Fruit fly (Drosophila melanogaster) whole organism, embryonic: ENCODE results near the gene in.
A peak's percentile ranks its signal among the peaks of the same experiment; 100 is the strongest.

Experiments used
- Ada2b ChIP-seq: fragments of 200-800 bp; sonication (Bioruptor generic); IDR thresholded peaks from 2 replicates; pipeline ENCODE4 v1.3.6; 2022; ENCODE audit warnings: missing biosample characterization, missing genetic modification characterization
- Asciz ChIP-seq: fragments of 200-800 bp; sonication (Bioruptor generic); optimal IDR thresholded peaks from 2 replicates; lab custom pipeline; 2017; ENCODE audit warnings: missing biosample characterization, mild to moderate bottlenecking, missing genetic modification characterization, missing genetic modification reagents
- CG10274 ChIP-seq: fragments of 200-800 bp; sonication (Bioruptor generic); optimal IDR thresholded peaks from 3 replicates; lab custom pipeline; 2017; ENCODE audit warnings: missing biosample characterization, mild to moderate bottlenecking, missing genetic modification characterization
- CG10543 ChIP-seq: fragments of 200-800 bp; sonication (Bioruptor generic); optimal IDR thresholded peaks from 3 replicates; lab custom pipeline; 2017; ENCODE audit warnings: missing biosample characterization, mild to moderate bottlenecking, missing genetic modification characterization, moderate library complexity
- CG11085 ChIP-seq: fragments of 200-800 bp; sonication (Bioruptor generic); IDR thresholded peaks from 2 replicates; pipeline ENCODE4 v1.3.6; 2022; ENCODE audit warnings: missing biosample characterization, missing genetic modification characterization
- CG12299 ChIP-seq: fragments of 200-800 bp; sonication (Bioruptor generic); optimal IDR thresholded peaks from 2 replicates; lab custom pipeline; 2018; ENCODE audit warnings: missing biosample characterization, mild to moderate bottlenecking, missing genetic modification characterization
- CG12769 ChIP-seq: fragments of 200-800 bp; sonication (Bioruptor generic); optimal IDR thresholded peaks from 2 replicates; lab custom pipeline; 2019; ENCODE audit warnings: missing biosample characterization, mild to moderate bottlenecking, missing genetic modification characterization, moderate library complexity
- CG15011 ChIP-seq: fragments of 200-800 bp; sonication (Bioruptor generic); optimal IDR thresholded peaks from 3 replicates; lab custom pipeline; 2018; ENCODE audit warnings: missing biosample characterization, mild to moderate bottlenecking, missing genetic modification characterization
- CG1529 ChIP-seq: fragments of 200-800 bp; sonication (Bioruptor generic); optimal IDR thresholded peaks from 3 replicates; lab custom pipeline; 2018; ENCODE audit warnings: missing biosample characterization, missing genetic modification characterization
- CG1602 ChIP-seq: fragments of 200-800 bp; sonication (Bioruptor generic); optimal IDR thresholded peaks from 3 replicates; lab custom pipeline; 2016; ENCODE audit warnings: missing biosample characterization, missing genetic modification characterization
- CG17328 ChIP-seq: fragments of 200-800 bp; sonication (Bioruptor generic); IDR thresholded peaks from 2 replicates; pipeline ENCODE4 v1.3.6; 2022; ENCODE audit warnings: missing biosample characterization, missing genetic modification characterization
- CG17359 ChIP-seq: fragments of 200-800 bp; sonication (Bioruptor generic); optimal IDR thresholded peaks from 3 replicates; lab custom pipeline; 2018; ENCODE audit warnings: missing biosample characterization, mild to moderate bottlenecking, missing genetic modification characterization, moderate library complexity
- CG1832 ChIP-seq: fragments of 200-800 bp; sonication (Bioruptor generic); optimal IDR thresholded peaks from 2 replicates; lab custom pipeline; 2017; ENCODE audit warnings: missing biosample characterization, mild to moderate bottlenecking, missing genetic modification characterization, inconsistent platforms
- CG2202 ChIP-seq: fragments of 200-800 bp; sonication (Bioruptor generic); optimal IDR thresholded peaks from 2 replicates; lab custom pipeline; 2018; ENCODE audit warnings: missing biosample characterization, mild to moderate bottlenecking, missing genetic modification characterization
- CG2875 ChIP-seq: fragments of 200-800 bp; sonication (Bioruptor generic); optimal IDR thresholded peaks from 2 replicates; lab custom pipeline; 2017; ENCODE audit warnings: missing biosample characterization, mild to moderate bottlenecking, missing genetic modification characterization, missing genetic modification reagents
- CG31441 ChIP-seq: fragments of 200-800 bp; sonication (Bioruptor generic); IDR thresholded peaks from 2 replicates; pipeline ENCODE4 v1.3.6; 2022; ENCODE audit warnings: missing biosample characterization, missing genetic modification characterization
- CG4328 ChIP-seq: fragments of 200-800 bp; sonication (Bioruptor generic); optimal IDR thresholded peaks from 3 replicates; lab custom pipeline; 2017; ENCODE audit warnings: missing biosample characterization, missing genetic modification reagents, missing genetic modification characterization
- CG7271 ChIP-seq: fragments of 200-800 bp; sonication (Bioruptor generic); optimal IDR thresholded peaks from 2 replicates; lab custom pipeline; 2018; ENCODE audit warnings: missing biosample characterization, mild to moderate bottlenecking, missing genetic modification characterization, moderate library complexity
- CG7745 ChIP-seq: fragments of 200-800 bp; sonication (Bioruptor generic); optimal IDR thresholded peaks from 2 replicates; lab custom pipeline; 2018; ENCODE audit warnings: missing biosample characterization, mild to moderate bottlenecking, missing genetic modification characterization, moderate library complexity
- CG8388 ChIP-seq: fragments of 200-800 bp; sonication (Bioruptor generic); optimal IDR thresholded peaks from 2 replicates; lab custom pipeline; 2019; ENCODE audit warnings: missing biosample characterization, mild to moderate bottlenecking, missing genetic modification characterization, moderate library complexity
- CG8478 ChIP-seq: fragments of >200 bp; optimal IDR thresholded peaks from 2 replicates; lab custom pipeline; 2018
- CG9609 ChIP-seq: fragments of 200-800 bp; sonication (Bioruptor generic); optimal IDR thresholded peaks from 3 replicates; lab custom pipeline; 2016; ENCODE audit warnings: missing biosample characterization, missing genetic modification characterization
- D19B ChIP-seq: fragments of 200-800 bp; sonication (Bioruptor generic); optimal IDR thresholded peaks from 2 replicates; lab custom pipeline; 2017; ENCODE audit warnings: missing biosample characterization, mild to moderate bottlenecking, missing genetic modification characterization
- Doc2 ChIP-seq: fragments of 200-800 bp; sonication (Bioruptor generic); IDR thresholded peaks from 2 replicates; pipeline ENCODE4 v1.3.6; 2022; ENCODE audit warnings: missing biosample characterization, missing genetic modification characterization
- Lpt ChIP-seq: fragments of >200 bp; optimal IDR thresholded peaks from 2 replicates; lab custom pipeline; 2018; ENCODE audit warnings: missing biosample characterization, missing genetic modification characterization
- Mes4 ChIP-seq: fragments of 200-800 bp; sonication (Bioruptor generic); optimal IDR thresholded peaks from 2 replicates; lab custom pipeline; 2016; ENCODE audit warnings: missing biosample characterization, missing genetic modification characterization
- Neu2 ChIP-seq: fragments of 200-800 bp; sonication (Bioruptor generic); optimal IDR thresholded peaks from 3 replicates; lab custom pipeline; 2016; ENCODE audit warnings: missing biosample characterization, missing genetic modification characterization, borderline replicate concordance
- NfI ChIP-seq: fragments of 200-800 bp; sonication (Bioruptor generic); optimal IDR thresholded peaks from 3 replicates; lab custom pipeline; 2018; ENCODE audit warnings: missing biosample characterization, mild to moderate bottlenecking, missing genetic modification characterization, moderate library complexity
- PHDP ChIP-seq: fragments of 200-800 bp; sonication (Bioruptor generic); optimal IDR thresholded peaks from 3 replicates; lab custom pipeline; 2018; ENCODE audit warnings: missing biosample characterization, mild to moderate bottlenecking, missing genetic modification characterization, moderate library complexity
- Stat92E ChIP-seq, 3 experiments: fragments of >200 bp in 2 of 3; fragments of 200-800 bp in 1 of 3; sonication (Bioruptor generic) in 1 of 3; optimal IDR thresholded peaks; 2 replicates each; lab custom pipeline; 2017 to 2019; ENCODE audit warnings: missing biosample characterization in 3 of 3, missing genetic modification characterization in 3 of 3, mild to moderate bottlenecking in 1 of 3, moderate library complexity in 1 of 3
- Trl ChIP-seq, 3 experiments: fragments of >200 bp in 2 of 3; fragments of 200-800 bp in 1 of 3; sonication (Bioruptor generic) in 1 of 3; optimal IDR thresholded peaks; 2 replicates in 1 of 3; 3 replicates in 2 of 3; lab custom pipeline; 2016 to 2017; ENCODE audit warnings: missing biosample characterization in 1 of 3, missing genetic modification characterization in 1 of 3
- ato ChIP-seq: fragments of 200-800 bp; sonication (Bioruptor generic); IDR thresholded peaks from 2 replicates; pipeline ENCODE4 v1.3.6; 2022; ENCODE audit warnings: missing biosample characterization, missing genetic modification characterization; ENCODE audit not compliant: partially characterized antibody
- bigmax ChIP-seq: fragments of 200-800 bp; sonication (Bioruptor generic); optimal IDR thresholded peaks from 2 replicates; lab custom pipeline; 2018; ENCODE audit warnings: missing biosample characterization, mild to moderate bottlenecking, missing genetic modification characterization
- caup ChIP-seq: fragments of 200-800 bp; sonication (Bioruptor generic); optimal IDR thresholded peaks from 3 replicates; lab custom pipeline; 2017; ENCODE audit warnings: missing biosample characterization, mild to moderate bottlenecking, missing genetic modification characterization, moderate library complexity; ENCODE audit not compliant: severe bottlenecking
- dimm ChIP-seq: fragments of 200-800 bp; sonication (Bioruptor generic); IDR thresholded peaks from 2 replicates; pipeline ENCODE4 v1.3.6; 2022; ENCODE audit warnings: missing biosample characterization, missing genetic modification characterization
- ems ChIP-seq: fragments of 200-800 bp; sonication (Bioruptor generic); optimal IDR thresholded peaks from 3 replicates; lab custom pipeline; 2016; ENCODE audit warnings: missing biosample characterization, missing genetic modification characterization
- fu2 ChIP-seq: fragments of 200-800 bp; sonication (Bioruptor generic); optimal IDR thresholded peaks from 2 replicates; lab custom pipeline; 2016; ENCODE audit warnings: missing biosample characterization, missing genetic modification characterization
- gcm2 ChIP-seq: fragments of 200-800 bp; sonication (Bioruptor generic); optimal IDR thresholded peaks from 2 replicates; lab custom pipeline; 2016; ENCODE audit warnings: missing biosample characterization, missing genetic modification characterization
- ham ChIP-seq: fragments of 200-800 bp; sonication (Bioruptor generic); IDR thresholded peaks from 2 replicates; pipeline ENCODE4 v1.3.6; 2022; ENCODE audit warnings: missing biosample characterization, missing genetic modification characterization
- hth ChIP-seq: fragments of >200 bp; optimal IDR thresholded peaks from 2 replicates; lab custom pipeline; 2017; ENCODE audit warnings: inconsistent platforms
- mirr ChIP-seq: fragments of 200-800 bp; sonication (Bioruptor generic); optimal IDR thresholded peaks from 3 replicates; lab custom pipeline; 2018; ENCODE audit warnings: missing biosample characterization, mild to moderate bottlenecking, missing genetic modification characterization
- pan ChIP-seq, 4 experiments: fragments of >200 bp in 3 of 4; fragments of 200-800 bp in 1 of 4; sonication (Bioruptor generic) in 1 of 4; optimal IDR thresholded peaks in 3 of 4; IDR thresholded peaks in 1 of 4; 2 replicates each; pipeline versions ENCODE4 v1.3.6 to Lab custom; 2017 to 2022; ENCODE audit warnings: missing biosample characterization in 2 of 4, missing genetic modification characterization in 2 of 4, mixed read lengths in 1 of 4
- row ChIP-seq: fragments of 200-800 bp; sonication (Bioruptor generic); IDR thresholded peaks from 3 replicates; pipeline ENCODE4 v1.3.6; 2022; ENCODE audit warnings: missing biosample characterization, missing genetic modification characterization
- shn ChIP-seq: fragments of 200-800 bp; sonication (Bioruptor generic); optimal IDR thresholded peaks from 3 replicates; lab custom pipeline; 2016; ENCODE audit warnings: missing biosample characterization, missing genetic modification characterization
- slp2 ChIP-seq: fragments of 200-800 bp; sonication (Bioruptor generic); optimal IDR thresholded peaks from 2 replicates; lab custom pipeline; 2016; ENCODE audit warnings: missing biosample characterization, missing genetic modification characterization
- sna ChIP-seq: fragments of 200-800 bp; sonication (Bioruptor generic); IDR thresholded peaks from 2 replicates; pipeline ENCODE4 v1.3.6; 2022; ENCODE audit warnings: missing biosample characterization, missing genetic modification characterization; ENCODE audit not compliant: partially characterized antibody
- so ChIP-seq: fragments of 200-800 bp; sonication (Bioruptor generic); IDR thresholded peaks from 3 replicates; pipeline ENCODE4 v1.3.6; 2022; ENCODE audit warnings: missing biosample characterization, missing genetic modification characterization
- wek ChIP-seq: fragments of 200-800 bp; sonication (Bioruptor generic); optimal IDR thresholded peaks from 3 replicates; lab custom pipeline; 2018; ENCODE audit warnings: missing biosample characterization, mild to moderate bottlenecking, missing genetic modification characterization, moderate library complexity

Gene in

DNA sequence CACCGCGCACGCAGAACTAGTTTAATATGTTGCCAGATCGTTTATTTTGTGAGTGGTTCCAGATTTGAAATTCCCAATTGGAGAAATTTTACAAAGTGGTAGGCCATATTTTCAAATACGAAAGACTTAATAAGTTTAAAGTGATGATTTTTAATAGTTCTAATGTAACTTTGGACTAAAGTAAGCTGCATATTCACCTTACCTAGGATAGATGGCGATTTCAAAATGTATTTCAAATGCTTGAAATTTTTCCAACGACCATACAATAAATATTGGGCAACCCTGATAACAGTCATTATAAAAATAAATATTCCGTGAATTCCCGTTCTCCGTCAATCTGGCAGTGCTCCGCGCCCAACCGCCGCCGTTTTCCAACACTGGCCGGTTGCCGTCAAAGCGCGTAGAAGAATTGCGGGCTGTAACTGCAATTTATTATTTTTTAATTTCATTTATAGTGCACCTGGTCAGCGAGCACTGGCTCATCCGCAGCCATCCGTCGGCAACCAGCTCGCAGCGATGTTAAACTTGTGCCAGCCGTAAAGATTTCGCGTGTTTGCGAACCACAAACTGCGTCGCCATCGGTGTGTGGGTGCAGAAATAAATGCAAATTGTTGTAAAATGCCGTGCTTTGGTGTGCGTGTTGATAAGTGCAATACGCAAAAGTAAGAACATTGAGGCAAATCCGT, 9.0 kb downstream of the in start, which contains the start of the genes Ide and RhoBTB (continued):
- peak; percentile 76 for TF ChIP-seq CG4328 (GFP tag; lab: Kevin White, UChicago)
- TF ChIP-seq Trl (optimal IDR thresholded peaks at IDR 0.05; lab: Kevin White, UChicago) = peak in 1 of 2 experiments; percentile 23
- peak; percentile 86 for TF ChIP-seq Trl (GFP tag; optimal IDR thresholded peaks at IDR 0.05; lab: Kevin White, UChicago)
- TF ChIP-seq CG1832 (GFP tag; lab: Kevin White, UChicago) = no peak
- TF ChIP-seq fu2 (GFP tag; lab: Kevin White, UChicago) = peak; percentile 92
- peak; percentile 78 for TF ChIP-seq CG1602
- TF ChIP-seq gcm2 (GFP tag; lab: Kevin White, UChicago) = peak; percentile 59
- TF ChIP-seq CG12299 (tag; lab: Kevin White, UChicago) = peak; percentile 27
- peak; percentile 84 for TF ChIP-seq CG11085
- peak; percentile 47; the same call in 1 of the 2 replicates for TF ChIP-seq dimm (GFP tag; lab: Robert Waterston, UW)
- no peak for TF ChIP-seq pan (optimal IDR thresholded peaks at IDR 0.05; lab: Kevin White, UChicago)
- TF ChIP-seq pan (GFP tag; optimal IDR thresholded peaks at IDR 0.05 in 1 of 2, IDR thresholded peaks at IDR 0.05 in 1 of 2) = peak in 1 of 2 experiments; percentile 58
- TF ChIP-seq Mes4 (GFP tag; lab: Kevin White, UChicago) = peak; percentile 47
- peak; percentile 80 for TF ChIP-seq CG9609
- TF ChIP-seq hth (lab: Kevin White, UChicago) = no peak
- no peak for TF ChIP-seq so
- TF ChIP-seq mirr = no peak
- peak; percentile 90 for TF ChIP-seq row
- TF ChIP-seq shn (GFP tag; lab: Kevin White, UChicago) = peak; percentile 90
- peak; percentile 89 for TF ChIP-seq CG31441
- no peak for TF ChIP-seq Lpt (GFP tag; lab: Kevin White, UChicago)
- peak; percentile 71 for TF ChIP-seq CG17359
- peak; percentile 53 for TF ChIP-seq CG8388 (GFP tag; lab: Kevin White, UChicago)
- TF ChIP-seq Ada2b (GFP tag; lab: Robert Waterston, UW) = peak; percentile 55; the same call in 1 of the 2 replicates
- peak; percentile 37 for TF ChIP-seq wek (GFP tag; lab: Kevin White, UChicago)
- no peak for TF ChIP-seq ato (GFP tag; lab: Robert Waterston, UW)
- TF ChIP-seq CG12769 = peak; percentile 77
- TF ChIP-seq PHDP = peak; percentile 78
- TF ChIP-seq CG17328 (GFP tag; lab: Robert Waterston, UW) = 0 out of 2 replicates have a peak, but pooled peaks have one; percentile 38
- TF ChIP-seq caup (GFP tag; lab: Kevin White, UChicago) = peak; percentile 59
- no peak for TF ChIP-seq sna (GFP tag; lab: Robert Waterston, UW)
- no peak for TF ChIP-seq bigmax (GFP tag; lab: Kevin White, UChicago)
- TF ChIP-seq CG15011 (GFP tag; lab: Kevin White, UChicago) = no peak
- TF ChIP-seq slp2 (GFP tag; lab: Kevin White, UChicago) = peak; percentile 59
- TF ChIP-seq CG2875 (GFP tag; lab: Kevin White, UChicago) = no peak
- peak; percentile 77 for TF ChIP-seq ems (GFP tag; lab: Kevin White, UChicago)
- peak; percentile 10 for TF ChIP-seq CG8478 (lab: Kevin White, UChicago)
- no peak for TF ChIP-seq Asciz (GFP tag; lab: Kevin White, UChicago)
- peak; percentile 55 for TF ChIP-seq D19B (GFP tag; lab: Kevin White, UChicago)
- TF ChIP-seq ham = peak; percentile 51; the same call in 1 of the 2 replicates
- no peak for TF ChIP-seq Stat92E (GFP tag; optimal IDR thresholded peaks at IDR 0.05; lab: Kevin White, UChicago)
- TF ChIP-seq Doc2 = peak; percentile 48; the same call in 1 of the 2 replicates
- TF ChIP-seq CG2202 = no peak
- peak; percentile 82 for TF ChIP-seq NfI (GFP tag; lab: Kevin White, UChicago)
- no peak for TF ChIP-seq CG7745 (tag; lab: Kevin White, UChicago)
- TF ChIP-seq CG10274 (GFP tag; lab: Kevin White, UChicago) = peak; percentile 38
- peak; percentile 5 for TF ChIP-seq CG1529
- no peak for TF ChIP-seq CG7271
- TF ChIP-seq Neu2 (GFP tag; lab: Kevin White, UChicago) = no peak
- peak; percentile 85 for TF ChIP-seq CG10543
